Worm (Caenorhabditis elegans): ENCODE data around the gene ZK666.14.

DNA sequence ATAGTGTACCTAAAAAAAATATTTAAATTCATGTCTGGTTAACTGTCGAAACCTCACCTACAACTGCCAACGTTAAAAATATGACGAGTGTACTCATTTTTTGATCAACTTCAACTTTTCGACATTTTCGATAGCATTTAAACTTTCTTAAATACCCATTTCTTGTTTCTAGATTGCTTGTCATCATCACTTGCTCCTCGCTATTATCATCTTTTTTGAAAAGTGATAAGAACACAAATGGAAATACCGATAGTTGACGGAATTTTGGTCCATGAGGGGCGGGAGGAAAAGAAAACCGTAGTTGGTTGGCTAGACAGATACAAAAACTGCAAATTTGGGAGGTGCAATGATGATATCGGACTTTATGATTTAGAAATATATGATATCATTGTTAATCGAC, 24.4 kb upstream of the ZK666.14 start, which contains the start of gene clec-143:
- TF ChIP-seq W03F9.2 (tag; optimal IDR thresholded peaks at IDR 0.05) (no peak), him-1 (tag; optimal IDR thresholded peaks at IDR 0.05) (no peak)

All from whole organism, L4/young adult.